Fruit fly (Drosophila melanogaster) whole organism, embryonic: Measurements from ENCODE around the gene CG7963.
A peak's percentile ranks its signal among the peaks of the same experiment; 100 is the strongest.

Source experiments
- Bgb ChIP-seq: fragments of 200-800 bp; sonication (Bioruptor generic); IDR thresholded peaks from 2 replicates; pipeline ENCODE4 v1.3.6; 2022; ENCODE audit warnings: missing biosample characterization, missing genetic modification characterization; ENCODE audit not compliant: partially characterized antibody
- C15 ChIP-seq: fragments of 200-800 bp; sonication (Bioruptor generic); IDR thresholded peaks from 3 replicates; pipeline ENCODE4 v1.3.6; 2022; ENCODE audit warnings: missing biosample characterization, missing genetic modification characterization
- CG10959 ChIP-seq: fragments of 200-800 bp; sonication (Bioruptor generic); IDR thresholded peaks from 2 replicates; pipeline ENCODE4 v1.3.6; 2022; ENCODE audit warnings: missing biosample characterization, missing genetic modification characterization
- CG11085 ChIP-seq: fragments of 200-800 bp; sonication (Bioruptor generic); IDR thresholded peaks from 2 replicates; pipeline ENCODE4 v1.3.6; 2022; ENCODE audit warnings: missing biosample characterization, missing genetic modification characterization
- CG11398 ChIP-seq: fragments of 200-800 bp; sonication (Bioruptor generic); optimal IDR thresholded peaks from 2 replicates; lab custom pipeline; 2016; ENCODE audit warnings: missing biosample characterization, missing genetic modification characterization
- CG12769 ChIP-seq: fragments of 200-800 bp; sonication (Bioruptor generic); optimal IDR thresholded peaks from 2 replicates; lab custom pipeline; 2019; ENCODE audit warnings: missing biosample characterization, mild to moderate bottlenecking, missing genetic modification characterization, moderate library complexity
- CG14050 ChIP-seq: fragments of 200-800 bp; sonication (Bioruptor generic); IDR thresholded peaks from 3 replicates; pipeline ENCODE4 v1.3.6; 2022; ENCODE audit warnings: missing biosample characterization, missing genetic modification characterization
- CG15514 ChIP-seq: fragments of 200-800 bp; sonication (Bioruptor generic); optimal IDR thresholded peaks from 3 replicates; lab custom pipeline; 2017; ENCODE audit warnings: missing biosample characterization, missing genetic modification characterization, mild to moderate bottlenecking, moderate library complexity, missing genetic modification reagents
- CG17912 ChIP-seq: fragments of 200-800 bp; sonication (Bioruptor generic); optimal IDR thresholded peaks from 2 replicates; lab custom pipeline; 2018; ENCODE audit warnings: missing biosample characterization, mild to moderate bottlenecking, missing genetic modification characterization
- CG18011 ChIP-seq: fragments of 200-800 bp; sonication (Bioruptor generic); optimal IDR thresholded peaks from 2 replicates; lab custom pipeline; 2017; ENCODE audit warnings: missing biosample characterization, missing genetic modification characterization, mild to moderate bottlenecking, moderate library complexity, missing genotype
- CG2116 ChIP-seq: fragments of 200-800 bp; sonication (Bioruptor generic); optimal IDR thresholded peaks from 3 replicates; lab custom pipeline; 2018; ENCODE audit warnings: missing biosample characterization, mild to moderate bottlenecking, missing genetic modification characterization
- CG3407 ChIP-seq: fragments of 200-800 bp; sonication (Bioruptor generic); optimal IDR thresholded peaks from 2 replicates; lab custom pipeline; 2018; ENCODE audit warnings: missing biosample characterization, mild to moderate bottlenecking, missing genetic modification characterization
- CG43689 ChIP-seq: fragments of 200-800 bp; sonication (Bioruptor generic); IDR thresholded peaks from 2 replicates; pipeline ENCODE4 v1.3.6; 2022; ENCODE audit warnings: missing biosample characterization, missing genetic modification characterization
- CG6272 ChIP-seq: fragments of 200-800 bp; sonication (Bioruptor generic); IDR thresholded peaks from 2 replicates; pipeline ENCODE4 v1.3.6; 2022; ENCODE audit warnings: missing biosample characterization, missing genetic modification characterization
- CG7372 ChIP-seq: fragments of 200-800 bp; sonication (Bioruptor generic); IDR thresholded peaks from 2 replicates; pipeline ENCODE4 v1.3.6; 2022; ENCODE audit warnings: missing biosample characterization, missing genetic modification characterization
- CG7745 ChIP-seq: fragments of 200-800 bp; sonication (Bioruptor generic); optimal IDR thresholded peaks from 2 replicates; lab custom pipeline; 2018; ENCODE audit warnings: missing biosample characterization, mild to moderate bottlenecking, missing genetic modification characterization, moderate library complexity
- CG9817 ChIP-seq: fragments of 200-800 bp; sonication (Bioruptor generic); optimal IDR thresholded peaks from 2 replicates; lab custom pipeline; 2018; ENCODE audit warnings: missing biosample characterization, mild to moderate bottlenecking, missing genetic modification characterization, moderate library complexity
- CoRest ChIP-seq: fragments of 200-800 bp; sonication (Bioruptor generic); optimal IDR thresholded peaks from 3 replicates; lab custom pipeline; 2018; ENCODE audit warnings: missing biosample characterization, mild to moderate bottlenecking, missing genetic modification characterization, moderate library complexity
- D ChIP-seq, 2 experiments: fragments of 200-800 bp in 1 of 2; fragments of >200 bp in 1 of 2; sonication (Bioruptor generic) in 1 of 2; optimal IDR thresholded peaks; 2 replicates in 1 of 2; 3 replicates in 1 of 2; lab custom pipeline; 2017; ENCODE audit warnings: mild to moderate bottlenecking in 1 of 2, missing biosample characterization in 1 of 2, missing genetic modification characterization in 1 of 2, missing genetic modification reagents in 1 of 2
- H2.0 ChIP-seq: fragments of 200-800 bp; sonication (Bioruptor generic); IDR thresholded peaks from 2 replicates; pipeline ENCODE4 v1.3.6; 2022; ENCODE audit warnings: missing biosample characterization, missing genetic modification characterization
- Mad ChIP-seq: fragments of 200-800 bp; sonication (Bioruptor generic); optimal IDR thresholded peaks from 2 replicates; lab custom pipeline; 2016; ENCODE audit warnings: missing biosample characterization, missing genetic modification characterization
- Meics ChIP-seq: fragments of 200-800 bp; sonication (Bioruptor generic); optimal IDR thresholded peaks from 2 replicates; lab custom pipeline; 2017; ENCODE audit warnings: missing biosample characterization, mild to moderate bottlenecking, missing genetic modification characterization
- Sin3A ChIP-seq: fragments of >200 bp; optimal IDR thresholded peaks from 2 replicates; lab custom pipeline; 2018
- Sry-β ChIP-seq: fragments of 200-800 bp; sonication (Bioruptor generic); optimal IDR thresholded peaks from 2 replicates; lab custom pipeline; 2018; ENCODE audit warnings: missing biosample characterization, mild to moderate bottlenecking, missing genetic modification characterization, moderate library complexity
- Tbp ChIP-seq: fragments of >200 bp; optimal IDR thresholded peaks from 2 replicates; lab custom pipeline; 2018; ENCODE audit warnings: missing biosample characterization, missing genetic modification characterization
- ara ChIP-seq: fragments of 200-800 bp; sonication (Bioruptor generic); IDR thresholded peaks from 2 replicates; pipeline ENCODE4 v1.3.6; 2022; ENCODE audit warnings: missing biosample characterization, missing genetic modification characterization
- bab2 ChIP-seq: fragments of 200-800 bp; sonication (Bioruptor generic); optimal IDR thresholded peaks from 2 replicates; lab custom pipeline; 2016; ENCODE audit warnings: missing biosample characterization, missing genetic modification characterization
- caup ChIP-seq: fragments of 200-800 bp; sonication (Bioruptor generic); optimal IDR thresholded peaks from 3 replicates; lab custom pipeline; 2017; ENCODE audit warnings: missing biosample characterization, mild to moderate bottlenecking, missing genetic modification characterization, moderate library complexity; ENCODE audit not compliant: severe bottlenecking
- emc ChIP-seq: fragments of 200-800 bp; sonication (Bioruptor generic); optimal IDR thresholded peaks from 2 replicates; lab custom pipeline; 2016; ENCODE audit warnings: missing biosample characterization, missing genetic modification characterization
- en ChIP-seq: fragments of 200-800 bp; sonication (Bioruptor generic); optimal IDR thresholded peaks from 2 replicates; lab custom pipeline; 2016; ENCODE audit warnings: missing biosample characterization, missing genetic modification characterization
- kay ChIP-seq: fragments of 200-800 bp; sonication (Bioruptor generic); optimal IDR thresholded peaks from 2 replicates; lab custom pipeline; 2016; ENCODE audit warnings: missing biosample characterization, missing genetic modification characterization
- ken ChIP-seq: fragments of 200-800 bp; sonication (Bioruptor generic); IDR thresholded peaks from 3 replicates; pipeline ENCODE4 v1.3.6; 2022; ENCODE audit warnings: missing biosample characterization, missing genetic modification characterization
- kni ChIP-seq: fragments of 200-800 bp; sonication (Bioruptor generic); optimal IDR thresholded peaks from 3 replicates; lab custom pipeline; 2017; ENCODE audit warnings: mild to moderate bottlenecking, missing biosample characterization, missing genetic modification reagents, missing genetic modification characterization
- lilli ChIP-seq: fragments of 200-800 bp; sonication (Bioruptor generic); optimal IDR thresholded peaks from 3 replicates; lab custom pipeline; 2016; ENCODE audit warnings: missing biosample characterization, missing genetic modification characterization
- lov ChIP-seq, 2 experiments: fragments of 200-800 bp in 1 of 2; fragments of >200 bp in 1 of 2; sonication (Bioruptor generic) in 1 of 2; IDR thresholded peaks in 1 of 2; optimal IDR thresholded peaks in 1 of 2; 2 replicates in 1 of 2; 3 replicates in 1 of 2; pipeline versions ENCODE4 v1.3.6 to Lab custom; 2017 to 2022; ENCODE audit warnings: missing biosample characterization in 1 of 2, missing genetic modification characterization in 1 of 2
- mirr ChIP-seq: fragments of 200-800 bp; sonication (Bioruptor generic); optimal IDR thresholded peaks from 3 replicates; lab custom pipeline; 2018; ENCODE audit warnings: missing biosample characterization, mild to moderate bottlenecking, missing genetic modification characterization
- mld ChIP-seq: fragments of 200-800 bp; sonication (Bioruptor generic); IDR thresholded peaks from 3 replicates; pipeline ENCODE4 v1.3.6; 2022; ENCODE audit warnings: missing biosample characterization, missing genetic modification characterization; ENCODE audit not compliant: partially characterized antibody
- peb ChIP-seq: fragments of 200-800 bp; sonication (Bioruptor generic); IDR thresholded peaks from 2 replicates; pipeline ENCODE4 v1.3.6; 2022; ENCODE audit warnings: missing biosample characterization, missing genetic modification characterization
- pho ChIP-seq: fragments of 200-800 bp; sonication (Bioruptor generic); optimal IDR thresholded peaks from 2 replicates; lab custom pipeline; 2016; ENCODE audit warnings: missing biosample characterization, missing genetic modification characterization
- phol ChIP-seq: fragments of 200-800 bp; sonication (Bioruptor generic); optimal IDR thresholded peaks from 3 replicates; lab custom pipeline; 2018; ENCODE audit warnings: missing biosample characterization, mild to moderate bottlenecking, missing genetic modification characterization, moderate library complexity
- run ChIP-seq: fragments of 200-800 bp; sonication (Bioruptor generic); optimal IDR thresholded peaks from 3 replicates; lab custom pipeline; 2018; ENCODE audit warnings: missing biosample characterization, mild to moderate bottlenecking, missing genetic modification characterization
- salm ChIP-seq: fragments of 200-800 bp; sonication (Bioruptor generic); optimal IDR thresholded peaks from 2 replicates; lab custom pipeline; 2018; ENCODE audit warnings: missing biosample characterization, mild to moderate bottlenecking, missing genetic modification characterization
- scrt ChIP-seq: fragments of 200-800 bp; sonication (Bioruptor generic); optimal IDR thresholded peaks from 2 replicates; lab custom pipeline; 2018; ENCODE audit warnings: missing biosample characterization, mild to moderate bottlenecking, missing genetic modification characterization, moderate library complexity
- sens ChIP-seq: fragments of 200-800 bp; sonication (Bioruptor generic); peaks from one replicate; lab custom pipeline; 2016; ENCODE audit warnings: missing biosample characterization, missing genetic modification characterization
- stc ChIP-seq: fragments of 200-800 bp; sonication (Bioruptor generic); IDR thresholded peaks from 2 replicates; pipeline ENCODE4 v1.3.6; 2022; ENCODE audit warnings: missing biosample characterization, missing genetic modification characterization
- tgo ChIP-seq: fragments of 200-800 bp; sonication (Bioruptor generic); IDR thresholded peaks from 3 replicates; pipeline ENCODE4 v1.3.6; 2022; ENCODE audit warnings: missing biosample characterization, missing genetic modification characterization
- tin ChIP-seq: fragments of 200-800 bp; sonication (Bioruptor generic); optimal IDR thresholded peaks from 3 replicates; lab custom pipeline; 2016; ENCODE audit warnings: missing biosample characterization, missing genetic modification characterization
- tna ChIP-seq: fragments of 200-800 bp; sonication (Bioruptor generic); IDR thresholded peaks from 2 replicates; pipeline ENCODE4 v1.3.6; 2022; ENCODE audit warnings: missing biosample characterization, missing genetic modification characterization; ENCODE audit not compliant: partially characterized antibody
- trh ChIP-seq: fragments of 200-800 bp; sonication (Bioruptor generic); optimal IDR thresholded peaks from 2 replicates; lab custom pipeline; 2016; ENCODE audit warnings: missing biosample characterization, missing genetic modification characterization
- usp ChIP-seq: fragments of >200 bp; optimal IDR thresholded peaks from 2 replicates; lab custom pipeline; 2017; ENCODE audit warnings: missing biosample characterization, missing genetic modification characterization

Gene CG7963

dm6 chr3R:8354458-8354857 lies 8.2 kb upstream of the CG7963 start (continued):
- TF ChIP-seq CG11398 (no peak), CG43689 (peak; percentile 43), caup (GFP tag; lab: Kevin White, UChicago) (peak; percentile 17), Sin3A (lab: Kevin White, UChicago) (no peak), CG10959 (GFP tag; lab: Robert Waterston, UW) (no peak), lilli (GFP tag; lab: Kevin White, UChicago) (peak; percentile 38), Mad (GFP tag; lab: Kevin White, UChicago) (no peak), Meics (GFP tag; lab: Kevin White, UChicago) (peak; percentile 56), kni (GFP tag; lab: Kevin White, UChicago) (no peak), pho (GFP tag; lab: Kevin White, UChicago) (no peak), CG15514 (GFP tag; lab: Kevin White, UChicago) (peak; percentile 13), CG7745 (no peak), CG14050 (GFP tag; lab: Robert Waterston, UW) (peak; percentile 64; the same call in 2 of the 3 replicates), emc (GFP tag; lab: Kevin White, UChicago) (no peak), CG17912 (GFP tag; lab: Kevin White, UChicago) (no peak), en (no peak), Bgb (GFP tag; lab: Robert Waterston, UW) (no peak), salm (tag; lab: Kevin White, UChicago) (no peak), C15 (no peak), Tbp (GFP tag; lab: Kevin White, UChicago) (no peak), sens (GFP tag; lab: Kevin White, UChicago) (peak; percentile 85), CG7372 (GFP tag; lab: Robert Waterston, UW) (peak; percentile 9; the same call in 1 of the 2 replicates), CG3407 (GFP tag; lab: Kevin White, UChicago) (peak; percentile 39), CG12769 (tag; lab: Kevin White, UChicago) (peak; percentile 51), CG11085 (GFP tag; lab: Robert Waterston, UW) (peak; percentile 68), stc (GFP tag; lab: Robert Waterston, UW) (peak; percentile 79), phol (tag; lab: Kevin White, UChicago) (peak; percentile 9), ara (peak; percentile 23; the same call in 1 of the 2 replicates), CG18011 (GFP tag; lab: Kevin White, UChicago) (no peak), peb (GFP tag; lab: Robert Waterston, UW) (no peak), lov (optimal IDR thresholded peaks at IDR 0.05; lab: Kevin White, UChicago) (no peak), lov (GFP tag; IDR thresholded peaks at IDR 0.05; lab: Robert Waterston, UW) (no peak), mld (no peak), tgo (GFP tag; lab: Robert Waterston, UW) (peak; percentile 73; the same call in 2 of the 3 replicates), trh (GFP tag; lab: Kevin White, UChicago) (no peak), ken (0 out of 3 replicates have a peak, but pooled peaks have one; percentile 57), usp (GFP tag; lab: Kevin White, UChicago) (no peak), kay (GFP tag; lab: Kevin White, UChicago) (no peak), tna (GFP tag; lab: Robert Waterston, UW) (no peak), mirr (no peak), D (optimal IDR thresholded peaks at IDR 0.05; lab: Kevin White, UChicago) (no peak), D (GFP tag; optimal IDR thresholded peaks at IDR 0.05; lab: Kevin White, UChicago) (no peak), CG2116 (GFP tag; lab: Kevin White, UChicago) (no peak), Sry-β (GFP tag; lab: Kevin White, UChicago) (no peak), CoRest (tag; lab: Kevin White, UChicago) (peak; percentile 0), H2.0 (GFP tag; lab: Robert Waterston, UW) (peak; percentile 40; the same call in 1 of the 2 replicates), CG6272 (GFP tag; lab: Robert Waterston, UW) (no peak), bab2 (GFP tag; lab: Kevin White, UChicago) (peak; percentile 16), scrt (no peak), CG9817 (tag; lab: Kevin White, UChicago) (peak; percentile 66), run (peak; percentile 7), tin (no peak)
